Worm (Caenorhabditis elegans) whole organism, L3 larva: Measurements from ENCODE around the gene Y9C2UA.1.

ENCODE experiments used
- aly-2 ChIP-seq: fragments of 150-350 bp; optimal IDR thresholded peaks from 2 replicates; lab custom pipeline; 2014; ENCODE audit warnings: missing biosample characterization, missing genetic modification characterization
- ama-1 ChIP-seq: fragments of 150-350 bp; optimal IDR thresholded peaks from 2 replicates; lab custom pipeline; 2018
- ceh-82 ChIP-seq: fragments of 150-350 bp; optimal IDR thresholded peaks from 2 replicates; lab custom pipeline; 2014; ENCODE audit warnings: missing biosample characterization, missing genetic modification characterization
- daf-12 ChIP-seq: fragments of 150-350 bp; optimal IDR thresholded peaks from 2 replicates; lab custom pipeline; 2014; ENCODE audit warnings: missing biosample characterization, missing genetic modification reagents, missing genetic modification characterization
- lin-39 ChIP-seq: fragments of 150-350 bp; optimal IDR thresholded peaks from 2 replicates; lab custom pipeline; 2018; ENCODE audit warnings: missing biosample characterization, missing genetic modification reagents, missing genetic modification characterization
- mdl-1 ChIP-seq: fragments of 150-350 bp; optimal IDR thresholded peaks from 2 replicates; lab custom pipeline; 2014; ENCODE audit warnings: missing biosample characterization, missing genetic modification characterization
- nhr-12 ChIP-seq: fragments of 150-350 bp; optimal IDR thresholded peaks from 2 replicates; lab custom pipeline; 2014; ENCODE audit warnings: missing biosample characterization, missing genetic modification characterization
- pha-4 ChIP-seq: fragments of 150-350 bp; optimal IDR thresholded peaks from 2 replicates; lab custom pipeline; 2014; ENCODE audit warnings: missing biosample characterization, missing genetic modification reagents, missing genetic modification characterization
- skn-1 ChIP-seq: fragments of 150-350 bp; optimal IDR thresholded peaks from 2 replicates; lab custom pipeline; 2014; ENCODE audit warnings: missing biosample characterization, missing genetic modification characterization
- snpc-4 ChIP-seq: fragments of 150-350 bp; optimal IDR thresholded peaks from 2 replicates; lab custom pipeline; 2014; ENCODE audit warnings: missing biosample characterization, missing genetic modification characterization
- unc-62 ChIP-seq: fragments of 150-350 bp; sonication (generic microtip); optimal IDR thresholded peaks from 4 replicates; lab custom pipeline; 2014; ENCODE audit warnings: missing biosample characterization, missing genetic modification reagents, missing genetic modification characterization
- ztf-4 ChIP-seq: fragments of 150-350 bp; optimal IDR thresholded peaks from 2 replicates; lab custom pipeline; 2014; ENCODE audit warnings: missing biosample characterization, missing genetic modification characterization

DNA sequence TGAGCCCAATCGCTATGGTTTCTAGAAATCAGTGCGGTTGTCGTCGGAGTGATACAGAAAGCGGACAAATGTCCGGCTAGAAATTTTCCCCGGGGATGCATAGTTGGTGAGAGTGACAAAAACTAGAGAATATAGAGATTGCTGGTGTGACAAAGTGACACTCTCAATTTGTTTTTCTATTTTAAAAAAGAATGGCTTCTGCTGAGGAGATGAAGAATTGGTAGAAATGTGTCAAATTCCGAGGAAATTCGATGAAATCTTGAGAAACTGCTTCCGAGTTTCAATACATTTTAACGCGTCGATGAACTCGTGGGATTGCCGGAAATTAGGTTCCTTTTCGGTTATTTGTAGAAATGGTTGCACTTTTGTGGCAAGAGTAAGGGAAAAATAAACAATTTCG lies 54.7 kb downstream of the Y9C2UA.1 start, which contains the start of gene twk-4:
- TF ChIP-seq ama-1 (lab: Kevin White, UChicago) (no peak), pha-4 (no peak), unc-62 (GFP tag; lab: Kevin White, UChicago) (no peak), mdl-1 (tag; lab: Kevin White, UChicago) (no peak), skn-1 (tag; lab: Kevin White, UChicago) (no peak), aly-2 (no peak), nhr-12 (tag; lab: Kevin White, UChicago) (no peak), ceh-82 (tag; lab: Kevin White, UChicago) (no peak), snpc-4 (no peak), lin-39 (no peak), ztf-4 (tag; lab: Kevin White, UChicago) (no peak), daf-12 (no peak)
